Fruit fly (Drosophila melanogaster) whole organism, prepupa: ENCODE results near the gene CG14626.

Experiments
- CG6792 ChIP-seq: fragments of 200-800 bp; sonication (Bioruptor generic); optimal IDR thresholded peaks from 3 replicates; lab custom pipeline; 2016; ENCODE audit warnings: missing biosample characterization, missing genetic modification characterization
- CG6808 ChIP-seq: fragments of 200-800 bp; sonication (Bioruptor generic); optimal IDR thresholded peaks from 3 replicates; lab custom pipeline; 2017; ENCODE audit warnings: missing biosample characterization, missing genetic modification characterization, mild to moderate bottlenecking, moderate library complexity, missing genetic modification reagents
- CG8119 ChIP-seq: fragments of 200-800 bp; sonication (Bioruptor generic); IDR thresholded peaks from 3 replicates; pipeline ENCODE4 v1.3.6; 2022; ENCODE audit warnings: missing biosample characterization, missing genetic modification characterization
- Gug ChIP-seq: fragments of 200-800 bp; sonication (Bioruptor generic); IDR thresholded peaks from 2 replicates; pipeline ENCODE4 v1.3.6; 2022; ENCODE audit warnings: missing biosample characterization, missing genetic modification characterization
- Hr39 ChIP-seq: fragments of 200-800 bp; sonication (Bioruptor generic); optimal IDR thresholded peaks from 2 replicates; lab custom pipeline; 2016; ENCODE audit warnings: missing biosample characterization, missing genetic modification characterization
- OdsH ChIP-seq: fragments of 200-800 bp; sonication (Bioruptor generic); optimal IDR thresholded peaks from 3 replicates; lab custom pipeline; 2016; ENCODE audit warnings: missing biosample characterization, missing genetic modification characterization
- Sox102F ChIP-seq: fragments of 200-800 bp; sonication (Bioruptor generic); optimal IDR thresholded peaks from 2 replicates; lab custom pipeline; 2016; ENCODE audit warnings: missing biosample characterization, mild to moderate bottlenecking, missing genetic modification characterization
- Sox14 ChIP-seq: fragments of 200-800 bp; sonication (Bioruptor generic); optimal IDR thresholded peaks from 3 replicates; lab custom pipeline; 2016; ENCODE audit warnings: missing biosample characterization, missing genetic modification characterization
- svp ChIP-seq: fragments of 200-800 bp; sonication (Bioruptor generic); peaks from one replicate; lab custom pipeline; 2016; ENCODE audit warnings: missing biosample characterization, missing genetic modification characterization

dm6 chrX:1229098-1229497 lies 44.5 kb downstream of the CG14626 start:
- peak; percentile 1 for TF ChIP-seq CG6792 (GFP tag; lab: Kevin White, UChicago)
- no peak; the same call in 1 of the 2 replicates for TF ChIP-seq Gug (GFP tag; lab: Robert Waterston, UW)
- TF ChIP-seq OdsH, result no peak
- peak; percentile 98 for TF ChIP-seq svp (GFP tag; lab: Kevin White, UChicago)
- TF ChIP-seq CG6808 (GFP tag; lab: Kevin White, UChicago), result no peak
- peak; percentile 58; the same call in 2 of the 3 replicates for TF ChIP-seq CG8119 (GFP tag; lab: Robert Waterston, UW)
- no peak for TF ChIP-seq Sox14
- no peak for TF ChIP-seq Sox102F (GFP tag; lab: Kevin White, UChicago)
- TF ChIP-seq Hr39 (GFP tag; lab: Kevin White, UChicago), result no peak
